Fruit fly (Drosophila melanogaster): Measurements from ENCODE around the gene Surf6.

Surf6 gene

DNA sequence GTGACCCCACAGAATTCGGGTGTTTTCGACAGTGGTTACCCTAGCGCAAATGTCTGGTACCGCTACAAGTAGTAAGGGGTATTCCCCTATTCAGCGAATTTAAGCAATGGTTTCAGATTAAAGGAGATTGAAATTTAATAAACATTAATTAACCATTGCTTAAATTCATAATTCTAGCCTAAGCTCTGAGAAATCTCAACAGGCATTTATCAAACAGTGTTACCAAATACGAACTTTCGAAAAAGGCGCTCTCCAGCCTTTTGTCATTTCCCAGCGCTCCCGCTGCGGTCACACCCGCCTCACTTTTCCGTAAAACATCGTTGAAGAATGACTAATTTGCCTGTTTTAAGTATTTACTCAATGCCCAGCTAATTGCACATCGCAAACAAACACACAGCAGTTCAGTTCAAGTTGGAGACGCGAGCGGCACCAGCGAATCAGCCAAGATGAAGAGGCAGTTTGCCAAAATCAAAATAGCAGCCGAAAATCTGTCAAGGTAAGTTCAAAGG is at the start of gene Surf6, which contains the start of gene RhoGAP92B (continued):
- TF ChIP-seq CG6163 (GFP tag; IDR thresholded peaks at IDR 0.05) (peak; percentile 50; the same call in 2 of the 3 replicates), esn (GFP tag; optimal IDR thresholded peaks at IDR 0.05) (peak; percentile 50), Ets96B (tag; optimal IDR thresholded peaks at IDR 0.05) (peak; percentile 31), CG6792 (GFP tag; optimal IDR thresholded peaks at IDR 0.05) (peak; percentile 47), CG11762 (GFP tag; optimal IDR thresholded peaks at IDR 0.05; ENCODE audit: insufficient read depth) (no peak), Lpt (GFP tag; optimal IDR thresholded peaks at IDR 0.05) (no peak), salr (GFP tag; optimal IDR thresholded peaks at IDR 0.05) (no peak), OdsH (GFP tag; optimal IDR thresholded peaks at IDR 0.05) (peak; percentile 42)

- TF ChIP-seq ss (GFP tag; optimal IDR thresholded peaks at IDR 0.05) (no peak), spab (GFP tag; optimal IDR thresholded peaks at IDR 0.05) (no peak), CG6792 (GFP tag; optimal IDR thresholded peaks at IDR 0.05) (no peak), Sox15 (GFP tag; optimal IDR thresholded peaks at IDR 0.05) (no peak), cyc (GFP tag; optimal IDR thresholded peaks at IDR 0.05) (no peak), vri (GFP tag; optimal IDR thresholded peaks at IDR 0.05) (peak; percentile 28), topi (GFP tag; optimal IDR thresholded peaks at IDR 0.05) (no peak), dac (GFP tag; optimal IDR thresholded peaks at IDR 0.05) (no peak)
Measured at dm6 chr3R:19948143-19948542, 43.5 kb upstream of the Surf6 start, which contains the start of gene CG4783. TSS of gene CG4783 (plus strand) at chr3R:19948443.

- TF ChIP-seq CG11762 (GFP tag; optimal IDR thresholded peaks at IDR 0.05; ENCODE audit: insufficient read depth) (no peak), CG32006 (GFP tag; optimal IDR thresholded peaks at IDR 0.05) (no peak), CG8632 (GFP tag; optimal IDR thresholded peaks at IDR 0.05) (no peak), CG10631 (GFP tag; optimal IDR thresholded peaks at IDR 0.05) (no peak), CG6808 (GFP tag; optimal IDR thresholded peaks at IDR 0.05) (no peak), esn (GFP tag; optimal IDR thresholded peaks at IDR 0.05) (no peak), CG15336 (GFP tag; IDR thresholded peaks at IDR 0.05) (no peak), Sox102F (GFP tag; optimal IDR thresholded peaks at IDR 0.05) (no peak), CG4318 (GFP tag; optimal IDR thresholded peaks at IDR 0.05) (no peak), Ets21C (GFP tag; optimal IDR thresholded peaks at IDR 0.05) (no peak), salr (GFP tag; optimal IDR thresholded peaks at IDR 0.05) (no peak), CG10669 (GFP tag; optimal IDR thresholded peaks at IDR 0.05) (no peak), CG11902 (GFP tag; optimal IDR thresholded peaks at IDR 0.05) (no peak), topi (GFP tag; optimal IDR thresholded peaks at IDR 0.05) (no peak), lz (GFP tag; optimal IDR thresholded peaks at IDR 0.05) (no peak)
Measured at dm6 chr3R:19942312-19942711, 37.6 kb upstream of the Surf6 start, which contains the start of gene CG46042. TSS of gene CG46042 (minus strand) at chr3R:19942412.

- no peak for TF ChIP-seq CG11762 (GFP tag; optimal IDR thresholded peaks at IDR 0.05; ENCODE audit: insufficient read depth)
Measured at dm6 chr3R:19938941-19939587, 34.4 kb upstream of the Surf6 start.

dm6 chr3R:19935777-19936125 is 31.1 kb upstream of the Surf6 start:
- TF ChIP-seq Ets96B (tag; optimal IDR thresholded peaks at IDR 0.05) (no peak), acj6 (GFP tag; optimal IDR thresholded peaks at IDR 0.05) (no peak), Hr38 (GFP tag; optimal IDR thresholded peaks at IDR 0.05) (no peak), OdsH (GFP tag; optimal IDR thresholded peaks at IDR 0.05) (no peak), net (GFP tag; optimal IDR thresholded peaks at IDR 0.05) (no peak), CG6854 (GFP tag; optimal IDR thresholded peaks at IDR 0.05) (no peak), fd85E (GFP tag; optimal IDR thresholded peaks at IDR 0.05) (no peak), dsx (GFP tag; optimal IDR thresholded peaks at IDR 0.05; ENCODE audit: poor library complexity, severe bottlenecking) (no peak), Hr39 (GFP tag; optimal IDR thresholded peaks at IDR 0.05) (no peak), Hr4 (GFP tag; optimal IDR thresholded peaks at IDR 0.05) (no peak), salr (GFP tag; optimal IDR thresholded peaks at IDR 0.05) (no peak), Eip78C (GFP tag) (no peak), Sox14 (GFP tag; optimal IDR thresholded peaks at IDR 0.05) (no peak), CG16779 (tag; optimal IDR thresholded peaks at IDR 0.05) (no peak), Lpt (GFP tag; optimal IDR thresholded peaks at IDR 0.05) (no peak), spab (GFP tag; optimal IDR thresholded peaks at IDR 0.05) (no peak), CG15336 (GFP tag; IDR thresholded peaks at IDR 0.05) (no peak)
